Worm (Caenorhabditis elegans) whole organism, L4 larva: ENCODE measurements around the gene rbd-1.
A peak's percentile ranks its signal among the peaks of the same experiment; 100 is the strongest.

Source experiments
- F26F4.8 ChIP-seq: fragments of 200-800 bp; sonication (Bioruptor generic); conservative IDR thresholded peaks from 2 replicates; pipeline ENCODE4 v1.3.6; 2022; ENCODE audit warnings: missing genetic modification characterization, missing compliant biosample characterization
- F37D6.2 ChIP-seq: sonication (generic microtip); optimal IDR thresholded peaks from 2 replicates; lab custom pipeline; 2016; ENCODE audit warnings: mild to moderate bottlenecking, missing genetic modification characterization, missing compliant biosample characterization
- F44E2.7 ChIP-seq: fragments of 200-800 bp; sonication (Bioruptor generic); IDR thresholded peaks from 2 replicates; pipeline ENCODE4 v2.1.2; 2022; ENCODE audit warnings: missing genetic modification characterization, missing compliant biosample characterization
- F49E8.2 ChIP-seq: sonication (generic microtip); optimal IDR thresholded peaks from 2 replicates; lab custom pipeline; 2016; ENCODE audit warnings: missing compliant biosample characterization, mild to moderate bottlenecking, missing genetic modification characterization, borderline replicate concordance
- ZK546.5 ChIP-seq, 2 experiments: sonication (generic microtip); optimal IDR thresholded peaks; 2 replicates each; lab custom pipeline; 2017; ENCODE audit warnings: missing biosample characterization in 2 of 2, missing genetic modification characterization in 2 of 2
- ama-1 ChIP-seq: fragments of 150-350 bp; optimal IDR thresholded peaks from 2 replicates; lab custom pipeline; 2014; ENCODE audit warnings: inconsistent platforms, mixed read lengths
- ceh-20 ChIP-seq: fragments of 200-800 bp; sonication (Bioruptor generic); IDR thresholded peaks from 2 replicates; pipeline ENCODE4 v1.3.6; 2022; ENCODE audit warnings: missing genetic modification reagents, missing genetic modification characterization, missing compliant biosample characterization
- ceh-28 ChIP-seq: fragments of 150-350 bp; optimal IDR thresholded peaks from 2 replicates; lab custom pipeline; 2014; ENCODE audit warnings: missing biosample characterization, missing genetic modification reagents, missing genetic modification characterization
- ceh-44 ChIP-seq: fragments of 200-800 bp; sonication (Bioruptor generic); IDR thresholded peaks from 2 replicates; pipeline ENCODE4 v1.3.6; 2022; ENCODE audit warnings: missing genetic modification reagents, missing genetic modification characterization, missing compliant biosample characterization
- ceh-62 ChIP-seq: sonication (generic microtip); optimal IDR thresholded peaks from 2 replicates; lab custom pipeline; 2017; ENCODE audit warnings: missing biosample characterization, missing genetic modification characterization
- daf-12 ChIP-seq: fragments of 150-350 bp; optimal IDR thresholded peaks from 2 replicates; lab custom pipeline; 2014; ENCODE audit warnings: missing biosample characterization, missing genetic modification reagents, missing genetic modification characterization
- daf-16 ChIP-seq, 3 experiments: sonication (generic microtip); optimal IDR thresholded peaks; 2 replicates each; lab custom pipeline; 2016 to 2017; ENCODE audit warnings: missing genetic modification characterization in 3 of 3, missing genetic modification reagents in 3 of 3, mild to moderate bottlenecking in 2 of 3, missing compliant biosample characterization in 2 of 3, missing biosample characterization in 1 of 3, moderate library complexity in 1 of 3
- dmd-6 ChIP-seq: fragments of 200-800 bp; sonication (Bioruptor generic); IDR thresholded peaks from 2 replicates; pipeline ENCODE4 v1.3.6; 2022; ENCODE audit warnings: missing genetic modification reagents, missing genetic modification characterization, missing compliant biosample characterization
- dmd-8 ChIP-seq: fragments of 200-800 bp; sonication (Bioruptor generic); IDR thresholded peaks from 2 replicates; pipeline ENCODE4 v1.3.6; 2022; ENCODE audit warnings: missing genetic modification characterization, missing compliant biosample characterization
- dmd-9 ChIP-seq: fragments of 200-800 bp; sonication (Bioruptor generic); IDR thresholded peaks from 2 replicates; pipeline ENCODE4 v1.3.6; 2022; ENCODE audit warnings: missing genetic modification reagents, missing genetic modification characterization, missing compliant biosample characterization
- dpl-1 ChIP-seq: fragments of 150-350 bp; optimal IDR thresholded peaks from 2 replicates; lab custom pipeline; 2014; ENCODE audit warnings: missing biosample characterization, missing genetic modification reagents, missing genetic modification characterization
- duxl-1 ChIP-seq: sonication (generic microtip); optimal IDR thresholded peaks from 2 replicates; lab custom pipeline; 2016; ENCODE audit warnings: mild to moderate bottlenecking, missing genetic modification characterization, moderate library complexity, missing compliant biosample characterization; ENCODE audit not compliant: poor library complexity
- egl-27 ChIP-seq: sonication (generic microtip); optimal IDR thresholded peaks from 3 replicates; lab custom pipeline; 2017; ENCODE audit warnings: missing biosample characterization, missing genetic modification reagents, missing genetic modification characterization
- egl-43 ChIP-seq: fragments of 200-800 bp; sonication (Bioruptor generic); IDR thresholded peaks from 2 replicates; pipeline ENCODE4 v1.3.6; 2022; ENCODE audit warnings: missing genetic modification reagents, missing genetic modification characterization, missing compliant biosample characterization
- hif-1 ChIP-seq, 2 experiments: sonication (generic microtip); optimal IDR thresholded peaks; 2 replicates each; lab custom pipeline; 2016 to 2017; ENCODE audit warnings: missing compliant biosample characterization in 2 of 2, missing genetic modification characterization in 2 of 2, missing genetic modification reagents in 2 of 2, missing genotype in 2 of 2, mild to moderate bottlenecking in 1 of 2
- hlh-11 ChIP-seq: fragments of 200-800 bp; sonication (Bioruptor generic); optimal IDR thresholded peaks from 2 replicates; lab custom pipeline; 2018; ENCODE audit warnings: mild to moderate bottlenecking, missing genetic modification characterization, missing compliant biosample characterization
- hlh-30 ChIP-seq: sonication (generic microtip); optimal IDR thresholded peaks from 2 replicates; lab custom pipeline; 2017; ENCODE audit warnings: antibody characterized with exemption, mild to moderate bottlenecking, missing genetic modification characterization, missing compliant biosample characterization; ENCODE audit not compliant: insufficient read depth
- lim-7 ChIP-seq: fragments of 200-800 bp; sonication (Bioruptor generic); IDR thresholded peaks from 2 replicates; pipeline ENCODE4 v1.3.6; 2022; ENCODE audit warnings: missing genetic modification characterization, missing compliant biosample characterization
- lin-1 ChIP-seq: fragments of 200-800 bp; sonication (Bioruptor generic); IDR thresholded peaks from 2 replicates; pipeline ENCODE4 v1.3.6; 2022; ENCODE audit warnings: missing genetic modification reagents, missing genetic modification characterization, missing compliant biosample characterization
- lin-38 ChIP-seq: fragments of 200-800 bp; sonication (Bioruptor generic); IDR thresholded peaks from 2 replicates; pipeline ENCODE4 v1.3.6; 2022; ENCODE audit warnings: missing genetic modification reagents, missing genetic modification characterization, missing compliant biosample characterization
- mep-1 ChIP-seq: fragments of 150-350 bp; sonication (generic microtip); optimal IDR thresholded peaks from 3 replicates; lab custom pipeline; 2014; ENCODE audit warnings: missing biosample characterization, missing genetic modification characterization
- mxl-3 ChIP-seq: fragments of 200-800 bp; sonication (Bioruptor generic); optimal IDR thresholded peaks from 2 replicates; lab custom pipeline; 2018; ENCODE audit warnings: mild to moderate bottlenecking, missing genetic modification characterization, missing compliant biosample characterization
- nhr-102 ChIP-seq: sonication (generic microtip); optimal IDR thresholded peaks from 2 replicates; lab custom pipeline; 2016; ENCODE audit warnings: mild to moderate bottlenecking, missing genetic modification characterization, moderate library complexity, missing compliant biosample characterization
- nhr-11 ChIP-seq: fragments of 150-350 bp; optimal IDR thresholded peaks from 2 replicates; lab custom pipeline; 2014; ENCODE audit warnings: missing biosample characterization, missing genetic modification characterization
- nhr-111 ChIP-seq: fragments of 200-800 bp; sonication (Bioruptor generic); optimal IDR thresholded peaks from 2 replicates; lab custom pipeline; 2018; ENCODE audit warnings: mild to moderate bottlenecking, missing genetic modification characterization, missing compliant biosample characterization
- nhr-25 ChIP-seq: sonication (generic microtip); optimal IDR thresholded peaks from 2 replicates; lab custom pipeline; 2017; ENCODE audit warnings: missing genetic modification characterization, mild to moderate bottlenecking, missing compliant biosample characterization, antibody characterized with exemption, moderate library complexity, borderline replicate concordance; ENCODE audit not compliant: insufficient read depth
- nhr-28 ChIP-seq: fragments of 150-350 bp; optimal IDR thresholded peaks from 2 replicates; lab custom pipeline; 2014; ENCODE audit warnings: missing biosample characterization, missing genetic modification characterization
- nhr-41 ChIP-seq: fragments of 200-800 bp; sonication (Bioruptor generic); IDR thresholded peaks from 2 replicates; pipeline ENCODE4 v1.3.6; 2022; ENCODE audit warnings: missing genetic modification reagents, missing genetic modification characterization, missing compliant biosample characterization
- nhr-76 ChIP-seq: fragments of 150-350 bp; optimal IDR thresholded peaks from 2 replicates; lab custom pipeline; 2014; ENCODE audit warnings: missing biosample characterization, missing genetic modification characterization
- nhr-77 ChIP-seq: fragments of 150-350 bp; optimal IDR thresholded peaks from 2 replicates; lab custom pipeline; 2014; ENCODE audit warnings: missing biosample characterization, missing genetic modification characterization
- pqm-1 ChIP-seq: sonication (generic microtip); optimal IDR thresholded peaks from 2 replicates; lab custom pipeline; 2017; ENCODE audit warnings: missing biosample characterization, missing genetic modification characterization
- saeg-2 ChIP-seq: fragments of 200-800 bp; sonication (Bioruptor generic); IDR thresholded peaks from 2 replicates; pipeline ENCODE4 v1.3.6; 2022; ENCODE audit warnings: missing genetic modification reagents, missing genetic modification characterization, missing compliant biosample characterization
- set-16 ChIP-seq: fragments of 200-800 bp; sonication (Bioruptor generic); IDR thresholded peaks from 2 replicates; pipeline ENCODE4 v1.3.6; 2022; ENCODE audit warnings: missing genetic modification reagents, missing genetic modification characterization, missing compliant biosample characterization
- skn-1 ChIP-seq: fragments of 150-350 bp; optimal IDR thresholded peaks from 2 replicates; lab custom pipeline; 2014; ENCODE audit warnings: missing biosample characterization, missing genetic modification characterization
- snpc-4 ChIP-seq: fragments of 150-350 bp; optimal IDR thresholded peaks from 2 replicates; lab custom pipeline; 2014; ENCODE audit warnings: missing biosample characterization, missing genetic modification characterization
- spr-3 ChIP-seq: fragments of 200-800 bp; sonication (Bioruptor generic); optimal IDR thresholded peaks from 2 replicates; lab custom pipeline; 2018; ENCODE audit warnings: mild to moderate bottlenecking, missing genetic modification characterization, missing compliant biosample characterization
- tra-1 ChIP-seq: fragments of 200-800 bp; sonication (Bioruptor generic); IDR thresholded peaks from 2 replicates; pipeline ENCODE4 v1.3.6; 2022; ENCODE audit warnings: missing genetic modification reagents, missing genetic modification characterization, missing compliant biosample characterization
- vab-7 ChIP-seq: fragments of 200-800 bp; sonication (Bioruptor generic); IDR thresholded peaks from 2 replicates; pipeline ENCODE4 v1.3.6; 2022; ENCODE audit warnings: missing genetic modification reagents, missing genetic modification characterization, missing compliant biosample characterization
- zfp-3 ChIP-seq: fragments of 200-800 bp; sonication (Bioruptor generic); conservative IDR thresholded peaks from 2 replicates; pipeline ENCODE4 v1.3.6; 2022; ENCODE audit warnings: missing genetic modification reagents, missing genetic modification characterization, missing compliant biosample characterization
- zip-11 ChIP-seq: fragments of 200-800 bp; sonication (Bioruptor generic); IDR thresholded peaks from 2 replicates; pipeline ENCODE4 v1.3.6; 2022; ENCODE audit warnings: missing genetic modification characterization, missing compliant biosample characterization

The rbd-1 gene

DNA sequence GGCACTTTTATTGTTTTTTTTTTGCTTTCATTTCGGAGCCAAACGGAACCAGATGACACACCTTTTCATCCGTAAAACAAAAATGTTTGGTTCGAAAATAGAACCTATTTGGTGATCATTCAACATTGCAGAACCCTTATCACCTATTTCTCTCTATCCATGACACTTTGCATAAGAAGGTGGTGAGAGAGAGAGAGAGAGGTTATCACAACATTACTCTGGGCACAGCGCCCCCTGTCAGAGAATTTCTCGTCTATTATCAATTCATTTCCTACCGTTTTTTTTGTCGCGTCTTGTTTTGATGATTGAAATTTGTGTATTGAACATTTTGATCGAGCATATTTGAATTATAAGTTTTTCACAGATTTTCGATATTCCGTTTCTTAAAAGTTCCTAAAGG lies 24.6 kb upstream of the rbd-1 start:
- TF ChIP-seq daf-16 (GFP tag; optimal IDR thresholded peaks at IDR 0.05; lab: Kevin White, UChicago) (no peak), daf-16 (tag; optimal IDR thresholded peaks at IDR 0.05; lab: Kevin White, UChicago) (peak; percentile 73), nhr-76 (tag; lab: Kevin White, UChicago) (no peak), hlh-30 (tag; lab: Kevin White, UChicago) (no peak), nhr-28 (tag; lab: Kevin White, UChicago) (peak; percentile 61), daf-12 (tag; lab: Kevin White, UChicago) (no peak), ZK546.5 (tag; optimal IDR thresholded peaks at IDR 0.05; lab: Kevin White, UChicago) (no peak), nhr-41 (peak; percentile 69; the same call in 1 of the 2 replicates), nhr-11 (tag; lab: Kevin White, UChicago) (no peak), hif-1 (tag; optimal IDR thresholded peaks at IDR 0.05; lab: Kevin White, UChicago) (no peak), vab-7 (GFP tag; lab: Robert Waterston, UW) (no peak), nhr-25 (tag; lab: Kevin White, UChicago) (no peak), mxl-3 (no peak), dpl-1 (no peak), nhr-77 (tag; lab: Kevin White, UChicago) (no peak), mep-1 (no peak), dmd-8 (GFP tag; lab: Robert Waterston, UW) (no peak), F37D6.2 (no peak), lin-1 (GFP tag; lab: Robert Waterston, UW) (no peak), duxl-1 (tag; lab: Kevin White, UChicago) (no peak), pqm-1 (tag; lab: Kevin White, UChicago) (peak; percentile 60), lin-38 (no peak), egl-43 (GFP tag; lab: Robert Waterston, UW) (no peak), ama-1 (lab: Kevin White, UChicago) (no peak), tra-1 (GFP tag; lab: Robert Waterston, UW) (0 out of 2 replicates have a peak, but pooled peaks have one; percentile 38), dmd-6 (GFP tag; lab: Robert Waterston, UW) (peak; percentile 46; the same call in 1 of the 2 replicates), zfp-3 (GFP tag; lab: Robert Waterston, UW) (no peak), spr-3 (GFP tag; lab: Kevin White, UChicago) (no peak), hlh-11 (tag; lab: Kevin White, UChicago) (peak; percentile 53), lim-7 (GFP tag; lab: Robert Waterston, UW) (no peak), ceh-28 (tag; lab: Kevin White, UChicago) (no peak), zip-11 (GFP tag; lab: Robert Waterston, UW) (no peak)

DNA sequence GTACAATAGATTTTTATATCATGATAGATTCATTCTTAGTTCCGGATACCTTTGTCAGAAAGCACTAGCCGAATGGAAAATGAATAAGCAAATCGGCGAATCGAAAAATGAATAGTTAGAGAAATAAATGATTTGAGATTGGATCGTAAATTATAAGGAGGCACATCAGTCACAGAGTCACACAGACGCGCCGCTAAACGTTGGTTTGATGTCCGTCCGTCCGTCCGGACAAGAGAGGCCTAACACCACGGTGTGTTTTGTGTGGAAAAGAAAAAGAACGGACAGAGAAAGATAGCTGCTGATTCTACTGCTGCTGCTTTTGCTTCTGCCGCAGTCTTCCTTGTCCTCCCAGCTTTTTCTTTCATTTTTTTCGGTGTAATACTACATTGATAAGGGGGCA lies 23.8 kb upstream of the rbd-1 start:
- TF ChIP-seq daf-16 (GFP tag; optimal IDR thresholded peaks at IDR 0.05; lab: Kevin White, UChicago) = no peak
- peak; percentile 40 for TF ChIP-seq daf-16 (tag; optimal IDR thresholded peaks at IDR 0.05; lab: Kevin White, UChicago)
- TF ChIP-seq hlh-11 (tag; lab: Kevin White, UChicago) = peak; percentile 37
- no peak for TF ChIP-seq set-16 (GFP tag; lab: Robert Waterston, UW)
- no peak for TF ChIP-seq saeg-2
- TF ChIP-seq nhr-102 = no peak
- 0 out of 2 replicates have a peak, but pooled peaks have one; percentile 6 for TF ChIP-seq dmd-6 (GFP tag; lab: Robert Waterston, UW)
- no peak for TF ChIP-seq dmd-9
- TF ChIP-seq nhr-111 = no peak
- no peak for TF ChIP-seq lim-7 (GFP tag; lab: Robert Waterston, UW)
- TF ChIP-seq ceh-20 (GFP tag; lab: Robert Waterston, UW) = no peak
- TF ChIP-seq nhr-11 (tag; lab: Kevin White, UChicago) = no peak
- TF ChIP-seq nhr-28 (tag; lab: Kevin White, UChicago) = peak; percentile 45

DNA sequence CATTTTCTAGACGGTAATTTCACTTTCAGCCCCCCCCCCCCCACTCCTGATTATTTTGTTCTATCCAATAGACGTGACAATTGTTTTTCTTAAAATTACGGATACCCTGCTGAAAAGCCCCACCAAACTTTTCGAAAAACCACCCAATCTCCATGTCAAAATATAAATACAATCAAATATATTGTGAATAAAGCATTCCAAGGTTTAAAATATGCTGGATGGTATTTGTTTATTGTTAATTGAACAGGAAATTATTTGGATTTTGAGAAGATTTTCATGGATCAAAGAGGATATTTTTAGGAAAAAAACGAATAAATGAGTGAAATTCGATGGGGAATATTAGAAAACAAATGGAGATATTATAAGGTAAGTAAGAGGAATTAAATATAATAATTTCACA lies 21.0 kb upstream of the rbd-1 start, which contains the start of gene C27D8.4:
C27D8.4 (plus strand) TSS at position 301 of the 400 bp plus-strand sequence.
- TF ChIP-seq dmd-6 (GFP tag; lab: Robert Waterston, UW) (no peak), F26F4.8 (GFP tag; lab: Robert Waterston, UW) (no peak), nhr-77 (tag; lab: Kevin White, UChicago) (no peak), F44E2.7 (GFP tag; lab: Robert Waterston, UW) (no peak), snpc-4 (tag; lab: Kevin White, UChicago) (no peak), nhr-28 (tag; lab: Kevin White, UChicago) (no peak), nhr-76 (tag; lab: Kevin White, UChicago) (no peak), ceh-44 (GFP tag; lab: Robert Waterston, UW) (no peak), nhr-41 (no peak), hlh-11 (tag; lab: Kevin White, UChicago) (no peak), tra-1 (GFP tag; lab: Robert Waterston, UW) (no peak), ceh-20 (GFP tag; lab: Robert Waterston, UW) (no peak), F49E8.2 (tag; lab: Kevin White, UChicago) (no peak), skn-1 (tag; lab: Kevin White, UChicago) (no peak), ceh-62 (tag; lab: Kevin White, UChicago) (no peak), egl-27 (tag; lab: Kevin White, UChicago) (no peak)
